Fruit fly (Drosophila melanogaster) whole organism, embryonic: ENCODE results near the gene CG43693.

Experiments
- Ada2b ChIP-seq: fragments of 200-800 bp; sonication (Bioruptor generic); IDR thresholded peaks from 2 replicates; pipeline ENCODE4 v1.3.6; 2022; ENCODE audit warnings: missing biosample characterization, missing genetic modification characterization
- Atf-2 ChIP-seq: fragments of 200-800 bp; sonication (Bioruptor generic); optimal IDR thresholded peaks from 2 replicates; lab custom pipeline; 2016; ENCODE audit warnings: missing biosample characterization, missing genetic modification characterization
- CG12219 ChIP-seq: fragments of 200-800 bp; sonication (Bioruptor generic); optimal IDR thresholded peaks from 3 replicates; lab custom pipeline; 2018; ENCODE audit warnings: missing biosample characterization, mild to moderate bottlenecking, missing genetic modification characterization
- CG13424 ChIP-seq: fragments of 200-800 bp; sonication (Bioruptor generic); optimal IDR thresholded peaks from 2 replicates; lab custom pipeline; 2019; ENCODE audit warnings: missing biosample characterization, mild to moderate bottlenecking, missing genetic modification characterization, moderate library complexity
- CG14050 ChIP-seq: fragments of 200-800 bp; sonication (Bioruptor generic); IDR thresholded peaks from 3 replicates; pipeline ENCODE4 v1.3.6; 2022; ENCODE audit warnings: missing biosample characterization, missing genetic modification characterization
- CG15073 ChIP-seq: fragments of 200-800 bp; sonication (Bioruptor generic); optimal IDR thresholded peaks from 2 replicates; lab custom pipeline; 2016; ENCODE audit warnings: missing biosample characterization, missing genetic modification characterization
- CG1602 ChIP-seq: fragments of 200-800 bp; sonication (Bioruptor generic); optimal IDR thresholded peaks from 3 replicates; lab custom pipeline; 2016; ENCODE audit warnings: missing biosample characterization, missing genetic modification characterization
- CG16813 ChIP-seq: fragments of 200-800 bp; sonication (Bioruptor generic); IDR thresholded peaks from 3 replicates; pipeline ENCODE4 v1.3.6; 2022; ENCODE audit warnings: missing biosample characterization, missing genetic modification characterization; ENCODE audit not compliant: partially characterized antibody
- CG17328 ChIP-seq: fragments of 200-800 bp; sonication (Bioruptor generic); IDR thresholded peaks from 2 replicates; pipeline ENCODE4 v1.3.6; 2022; ENCODE audit warnings: missing biosample characterization, missing genetic modification characterization
- CG17568 ChIP-seq: fragments of 200-800 bp; sonication (Bioruptor generic); optimal IDR thresholded peaks from 2 replicates; lab custom pipeline; 2018; ENCODE audit warnings: missing biosample characterization, mild to moderate bottlenecking, missing genetic modification characterization, moderate library complexity
- CG2678 ChIP-seq: fragments of 200-800 bp; sonication (Bioruptor generic); optimal IDR thresholded peaks from 3 replicates; lab custom pipeline; 2019; ENCODE audit warnings: missing biosample characterization, mild to moderate bottlenecking, missing genetic modification characterization, moderate library complexity
- CG42726 ChIP-seq: fragments of 200-800 bp; sonication (Bioruptor generic); IDR thresholded peaks from 2 replicates; pipeline ENCODE4 v1.3.6; 2022; ENCODE audit warnings: missing biosample characterization, missing genetic modification characterization; ENCODE audit not compliant: partially characterized antibody
- CG4360 ChIP-seq: fragments of 200-800 bp; sonication (Bioruptor generic); IDR thresholded peaks from 2 replicates; pipeline ENCODE4 v1.3.6; 2022; ENCODE audit warnings: missing biosample characterization, missing genetic modification characterization
- CG43689 ChIP-seq: fragments of 200-800 bp; sonication (Bioruptor generic); IDR thresholded peaks from 2 replicates; pipeline ENCODE4 v1.3.6; 2022; ENCODE audit warnings: missing biosample characterization, missing genetic modification characterization
- CG5180 ChIP-seq: fragments of 200-800 bp; sonication (Bioruptor generic); optimal IDR thresholded peaks from 3 replicates; lab custom pipeline; 2017; ENCODE audit warnings: missing biosample characterization, missing genetic modification characterization, mild to moderate bottlenecking, moderate library complexity, missing genetic modification reagents
- CG8290 ChIP-seq, 3 experiments: fragments of 200-800 bp; sonication (Bioruptor generic); optimal IDR thresholded peaks; 2 replicates each; lab custom pipeline; 2016 to 2019; ENCODE audit warnings: missing biosample characterization in 3 of 3, missing genetic modification characterization in 3 of 3, mild to moderate bottlenecking in 2 of 3, moderate library complexity in 1 of 3
- CG8765 ChIP-seq: fragments of 200-800 bp; sonication (Bioruptor generic); IDR thresholded peaks from 2 replicates; pipeline ENCODE4 v1.3.6; 2022; ENCODE audit warnings: missing biosample characterization, missing genetic modification characterization
- Chrac-16 ChIP-seq: fragments of 200-800 bp; sonication (Bioruptor generic); optimal IDR thresholded peaks from 3 replicates; lab custom pipeline; 2016; ENCODE audit warnings: missing biosample characterization, missing genetic modification characterization
- CrebB ChIP-seq: fragments of 200-800 bp; sonication (Bioruptor generic); optimal IDR thresholded peaks from 3 replicates; lab custom pipeline; 2018; ENCODE audit warnings: missing biosample characterization, mild to moderate bottlenecking, missing genetic modification characterization
- Jarid2 ChIP-seq: fragments of 200-800 bp; sonication (Bioruptor generic); optimal IDR thresholded peaks from 3 replicates; lab custom pipeline; 2017; ENCODE audit warnings: mild to moderate bottlenecking, missing biosample characterization, missing genetic modification reagents, missing genetic modification characterization
- Mrtf ChIP-seq: fragments of 200-800 bp; sonication (Bioruptor generic); IDR thresholded peaks from 3 replicates; pipeline ENCODE4 v1.3.6; 2022; ENCODE audit warnings: missing biosample characterization, missing genetic modification characterization
- NC2β ChIP-seq: fragments of 200-800 bp; sonication (Bioruptor generic); optimal IDR thresholded peaks from 2 replicates; lab custom pipeline; 2016; ENCODE audit warnings: missing biosample characterization, missing genetic modification characterization
- NK7.1 ChIP-seq: fragments of 200-800 bp; sonication (Bioruptor generic); optimal IDR thresholded peaks from 3 replicates; lab custom pipeline; 2016; ENCODE audit warnings: missing biosample characterization, missing genetic modification characterization
- Ravus ChIP-seq: fragments of 200-800 bp; sonication (Bioruptor generic); IDR thresholded peaks from 2 replicates; pipeline ENCODE4 v1.3.6; 2022; ENCODE audit warnings: missing biosample characterization, missing genetic modification characterization
- Rx ChIP-seq: fragments of 200-800 bp; sonication (Bioruptor generic); IDR thresholded peaks from 2 replicates; pipeline ENCODE4 v1.3.6; 2022; ENCODE audit warnings: missing biosample characterization, missing genetic modification characterization
- Side ChIP-seq: fragments of 200-800 bp; sonication (Bioruptor generic); optimal IDR thresholded peaks from 2 replicates; lab custom pipeline; 2016; ENCODE audit warnings: missing biosample characterization, missing genetic modification characterization
- Sox100B ChIP-seq: fragments of 200-800 bp; sonication (Bioruptor generic); optimal IDR thresholded peaks from 3 replicates; lab custom pipeline; 2018; ENCODE audit warnings: missing biosample characterization, mild to moderate bottlenecking, missing genetic modification characterization
- Sry-δ ChIP-seq: fragments of 200-800 bp; sonication (Bioruptor generic); optimal IDR thresholded peaks from 2 replicates; lab custom pipeline; 2016; ENCODE audit warnings: missing biosample characterization, missing genetic modification characterization
- Tbp ChIP-seq: fragments of >200 bp; optimal IDR thresholded peaks from 2 replicates; lab custom pipeline; 2018; ENCODE audit warnings: missing biosample characterization, missing genetic modification characterization
- ab ChIP-seq: fragments of 200-800 bp; sonication (Bioruptor generic); optimal IDR thresholded peaks from 2 replicates; lab custom pipeline; 2016; ENCODE audit warnings: missing biosample characterization, missing genetic modification characterization
- abd-A ChIP-seq: fragments of 200-800 bp; sonication (Bioruptor generic); optimal IDR thresholded peaks from 3 replicates; lab custom pipeline; 2019; ENCODE audit warnings: missing biosample characterization, mild to moderate bottlenecking, missing genetic modification characterization, moderate library complexity
- ap ChIP-seq: fragments of 200-800 bp; sonication (Bioruptor generic); IDR thresholded peaks from 2 replicates; pipeline ENCODE4 v1.3.6; 2022; ENCODE audit warnings: missing biosample characterization, missing genetic modification characterization
- ase ChIP-seq: fragments of 200-800 bp; sonication (Bioruptor generic); IDR thresholded peaks from 3 replicates; pipeline ENCODE4 v1.3.6; 2022; ENCODE audit warnings: missing biosample characterization, missing genetic modification characterization
- ato ChIP-seq: fragments of 200-800 bp; sonication (Bioruptor generic); IDR thresholded peaks from 2 replicates; pipeline ENCODE4 v1.3.6; 2022; ENCODE audit warnings: missing biosample characterization, missing genetic modification characterization; ENCODE audit not compliant: partially characterized antibody
- exex ChIP-seq: fragments of 200-800 bp; sonication (Bioruptor generic); optimal IDR thresholded peaks from 4 replicates; lab custom pipeline; 2018; ENCODE audit warnings: missing biosample characterization, mild to moderate bottlenecking, missing genetic modification characterization, moderate library complexity
- hb ChIP-seq: fragments of 200-800 bp; sonication (Bioruptor generic); IDR thresholded peaks from 3 replicates; pipeline ENCODE4 v1.3.6; 2022; ENCODE audit warnings: missing biosample characterization, missing genetic modification characterization; ENCODE audit not compliant: partially characterized antibody
- hbn ChIP-seq: fragments of 200-800 bp; sonication (Bioruptor generic); IDR thresholded peaks from 2 replicates; pipeline ENCODE4 v1.3.6; 2022; ENCODE audit warnings: missing biosample characterization, missing genetic modification characterization; ENCODE audit not compliant: partially characterized antibody
- her ChIP-seq: fragments of 200-800 bp; sonication (Bioruptor generic); optimal IDR thresholded peaks from 2 replicates; lab custom pipeline; 2016; ENCODE audit warnings: missing biosample characterization, missing genetic modification characterization
- kni ChIP-seq: fragments of 200-800 bp; sonication (Bioruptor generic); optimal IDR thresholded peaks from 3 replicates; lab custom pipeline; 2017; ENCODE audit warnings: mild to moderate bottlenecking, missing biosample characterization, missing genetic modification reagents, missing genetic modification characterization
- oc ChIP-seq: fragments of 200-800 bp; sonication (Bioruptor generic); optimal IDR thresholded peaks from 2 replicates; lab custom pipeline; 2018; ENCODE audit warnings: missing biosample characterization, mild to moderate bottlenecking, missing genetic modification characterization, moderate library complexity
- pan ChIP-seq, 4 experiments: fragments of >200 bp in 3 of 4; fragments of 200-800 bp in 1 of 4; sonication (Bioruptor generic) in 1 of 4; optimal IDR thresholded peaks in 3 of 4; IDR thresholded peaks in 1 of 4; 2 replicates each; pipeline versions ENCODE4 v1.3.6 to Lab custom; 2017 to 2022; ENCODE audit warnings: missing biosample characterization in 2 of 4, missing genetic modification characterization in 2 of 4, mixed read lengths in 1 of 4
- pb ChIP-seq: fragments of 200-800 bp; sonication (Bioruptor generic); optimal IDR thresholded peaks from 3 replicates; lab custom pipeline; 2016; ENCODE audit warnings: missing biosample characterization, missing genetic modification characterization
- peb ChIP-seq: fragments of 200-800 bp; sonication (Bioruptor generic); IDR thresholded peaks from 2 replicates; pipeline ENCODE4 v1.3.6; 2022; ENCODE audit warnings: missing biosample characterization, missing genetic modification characterization
- sisA ChIP-seq: fragments of 200-800 bp; sonication (Bioruptor generic); IDR thresholded peaks from 2 replicates; pipeline ENCODE4 v1.3.6; 2022; ENCODE audit warnings: missing biosample characterization, missing genetic modification characterization
- stwl ChIP-seq: fragments of 200-800 bp; sonication (Bioruptor generic); optimal IDR thresholded peaks from 3 replicates; lab custom pipeline; 2018; ENCODE audit warnings: missing biosample characterization, mild to moderate bottlenecking, missing genetic modification characterization, moderate library complexity
- tin ChIP-seq: fragments of 200-800 bp; sonication (Bioruptor generic); optimal IDR thresholded peaks from 3 replicates; lab custom pipeline; 2016; ENCODE audit warnings: missing biosample characterization, missing genetic modification characterization
- vnd ChIP-seq: fragments of 200-800 bp; sonication (Bioruptor generic); IDR thresholded peaks from 3 replicates; pipeline ENCODE4 v1.3.6; 2022; ENCODE audit warnings: missing biosample characterization, missing genetic modification characterization; ENCODE audit not compliant: partially characterized antibody
- wdn ChIP-seq: fragments of 200-800 bp; sonication (Bioruptor generic); IDR thresholded peaks from 2 replicates; pipeline ENCODE4 v1.3.6; 2022; ENCODE audit warnings: missing biosample characterization, missing genetic modification characterization
- wor ChIP-seq: fragments of 200-800 bp; sonication (Bioruptor generic); IDR thresholded peaks from 2 replicates; pipeline ENCODE4 v1.3.6; 2022; ENCODE audit warnings: missing biosample characterization, missing genetic modification characterization

CG43693 gene

dm6 chr3L:11084557-11085231 is 33.5 kb upstream of the CG43693 start (continued):
- peak; percentile 93 for TF ChIP-seq Mrtf (GFP tag; lab: Robert Waterston, UW)
- peak; percentile 99 for TF ChIP-seq CG17328 (GFP tag; lab: Robert Waterston, UW)
- TF ChIP-seq Chrac-16 (GFP tag; lab: Kevin White, UChicago) = peak; percentile 95
- peak; percentile 87 for TF ChIP-seq CG8765
- peak; percentile 97 for TF ChIP-seq Side (GFP tag; lab: Kevin White, UChicago)
- peak; percentile 84 for TF ChIP-seq wdn
- no peak for TF ChIP-seq ato (GFP tag; lab: Robert Waterston, UW)
- TF ChIP-seq kni (GFP tag; lab: Kevin White, UChicago) = peak; percentile 41
- TF ChIP-seq CG14050 (GFP tag; lab: Robert Waterston, UW) = peak; percentile 93
- peak; percentile 97 for TF ChIP-seq NC2β (GFP tag; lab: Kevin White, UChicago)
- TF ChIP-seq Tbp (GFP tag; lab: Kevin White, UChicago) = no peak
- TF ChIP-seq exex (tag; lab: Kevin White, UChicago) = peak; percentile 22
- peak; percentile 95 for TF ChIP-seq Rx
- TF ChIP-seq ase (GFP tag; lab: Robert Waterston, UW) = peak; percentile 95
- TF ChIP-seq NK7.1 (GFP tag; lab: Kevin White, UChicago) = peak; percentile 95
- no peak for TF ChIP-seq pan (optimal IDR thresholded peaks at IDR 0.05; lab: Kevin White, UChicago)
- peak in 1 of 2 experiments; percentile 98 for TF ChIP-seq pan (GFP tag; optimal IDR thresholded peaks at IDR 0.05 in 1 of 2, IDR thresholded peaks at IDR 0.05 in 1 of 2)
- TF ChIP-seq Atf-2 = peak; percentile 97
- peak; percentile 83 for TF ChIP-seq Jarid2
- peak; percentile 98 for TF ChIP-seq oc
- peak; percentile 89 for TF ChIP-seq CG43689 (GFP tag; lab: Robert Waterston, UW)
- peak; percentile 95 for TF ChIP-seq CrebB
- TF ChIP-seq CG16813 = no peak
- TF ChIP-seq peb (GFP tag; lab: Robert Waterston, UW) = peak; percentile 91
- peak; percentile 88 for TF ChIP-seq CG5180 (GFP tag; lab: Kevin White, UChicago)
- no peak for TF ChIP-seq hbn (GFP tag; lab: Robert Waterston, UW)
- peak; percentile 94 for TF ChIP-seq pb (GFP tag; lab: Kevin White, UChicago)
- TF ChIP-seq CG2678 (tag; lab: Kevin White, UChicago) = peak; percentile 97
- peak; percentile 97 for TF ChIP-seq tin (GFP tag; lab: Kevin White, UChicago)
- TF ChIP-seq Ada2b (GFP tag; lab: Robert Waterston, UW) = peak; percentile 97
- peak; percentile 95 for TF ChIP-seq CG8290 (GFP tag; optimal IDR thresholded peaks at IDR 0.05; lab: Kevin White, UChicago)
- TF ChIP-seq CG8290 (tag; optimal IDR thresholded peaks at IDR 0.05; lab: Kevin White, UChicago) = peak in 1 of 2 experiments; percentile 77
- TF ChIP-seq CG12219 (GFP tag; lab: Kevin White, UChicago) = peak; percentile 97
- TF ChIP-seq ab (GFP tag; lab: Kevin White, UChicago) = peak; percentile 86
- TF ChIP-seq sisA (GFP tag; lab: Robert Waterston, UW) = peak; percentile 95
- TF ChIP-seq CG1602 = peak; percentile 97
- peak; percentile 97 for TF ChIP-seq CG13424 (tag; lab: Kevin White, UChicago)
- peak; percentile 90 for TF ChIP-seq her (GFP tag; lab: Kevin White, UChicago)
- TF ChIP-seq vnd (GFP tag; lab: Robert Waterston, UW) = no peak
- TF ChIP-seq abd-A (tag; lab: Kevin White, UChicago) = no peak
- TF ChIP-seq CG4360 = peak; percentile 86
- TF ChIP-seq hb (GFP tag; lab: Robert Waterston, UW) = no peak
- TF ChIP-seq CG15073 (GFP tag; lab: Kevin White, UChicago) = peak; percentile 78
- TF ChIP-seq Sox100B = peak; percentile 96
- no peak for TF ChIP-seq CG42726 (GFP tag; lab: Robert Waterston, UW)
- TF ChIP-seq Ravus = peak; percentile 80
- TF ChIP-seq ap (GFP tag; lab: Robert Waterston, UW) = peak; percentile 97
- peak; percentile 72 for TF ChIP-seq Sry-δ (GFP tag; lab: Kevin White, UChicago)
- TF ChIP-seq stwl (tag; lab: Kevin White, UChicago) = peak; percentile 62
- peak; percentile 92 for TF ChIP-seq wor
- TF ChIP-seq CG17568 (GFP tag; lab: Kevin White, UChicago) = peak; percentile 95
